Worm (Caenorhabditis elegans): ENCODE results near the gene F41C6.7.

The F41C6.7 gene

DNA sequence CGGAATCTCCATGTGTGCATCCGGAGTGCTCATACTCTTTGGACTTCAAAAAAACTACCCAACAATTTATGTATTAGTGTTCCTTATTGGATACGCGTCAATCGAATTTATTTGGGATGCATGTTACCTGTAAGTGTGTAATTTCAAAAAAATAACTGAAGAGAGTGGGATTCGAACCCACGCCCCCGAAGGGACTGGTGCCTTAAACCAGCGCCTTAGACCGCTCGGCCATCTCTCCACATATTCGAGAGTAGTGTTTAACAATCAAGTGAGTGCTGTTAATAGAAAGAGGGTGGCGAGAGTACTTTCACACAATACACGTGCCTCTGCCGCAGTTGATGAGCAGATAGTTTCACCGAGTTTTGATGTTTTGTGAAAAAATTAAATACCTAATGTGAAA lies 17.9 kb upstream of the F41C6.7 start (continued):
- peak; percentile 73 for TF ChIP-seq T26A8.4 (GFP tag; IDR thresholded peaks at IDR 0.05)
- TF ChIP-seq skn-1 (tag; optimal IDR thresholded peaks at IDR 0.05), result no peak
- TF ChIP-seq mep-1 (tag; optimal IDR thresholded peaks at IDR 0.05), result peak; percentile 69
- no peak for TF ChIP-seq egl-27 (tag; optimal IDR thresholded peaks at IDR 0.05)
- peak; percentile 59 for TF ChIP-seq hlh-11 (tag; optimal IDR thresholded peaks at IDR 0.05)
- TF ChIP-seq ZK546.5 (tag; optimal IDR thresholded peaks at IDR 0.05), result no peak
- no peak for TF ChIP-seq zip-11 (GFP tag; IDR thresholded peaks at IDR 0.05)
- TF ChIP-seq lin-1 (GFP tag; IDR thresholded peaks at IDR 0.05), result peak; percentile 66; the same call in 1 of the 2 replicates
- TF ChIP-seq gei-8 (GFP tag; optimal IDR thresholded peaks at IDR 0.05), result peak; percentile 63
- peak; percentile 61 for TF ChIP-seq aha-1 (tag)
- TF ChIP-seq mdl-1 (tag; optimal IDR thresholded peaks at IDR 0.05), result peak; percentile 29 to 92
- TF ChIP-seq dmd-9 (GFP tag; IDR thresholded peaks at IDR 0.05), result peak; percentile 74
- peak; percentile 82 for TF ChIP-seq mes-2 (tag; optimal IDR thresholded peaks at IDR 0.05; ENCODE audit: poor library complexity, severe bottlenecking)
- peak; percentile 46 for TF ChIP-seq nhr-48 (tag; optimal IDR thresholded peaks at IDR 0.05)
- TF ChIP-seq nhr-77 (tag; optimal IDR thresholded peaks at IDR 0.05), result no peak
- TF ChIP-seq lin-38 (GFP tag; IDR thresholded peaks at IDR 0.05), result no peak; the same call in 1 of the 2 replicates
- peak; percentile 73 for TF ChIP-seq hlh-30 (tag; optimal IDR thresholded peaks at IDR 0.05; ENCODE audit: insufficient read depth)
- TF ChIP-seq ztf-7 (tag; optimal IDR thresholded peaks at IDR 0.05), result peak; percentile 29
- peak; percentile 70 for TF ChIP-seq dmd-6 (GFP tag; IDR thresholded peaks at IDR 0.05)
- TF ChIP-seq madf-9 (GFP tag; conservative IDR thresholded peaks at IDR 0.05), result peak; percentile 80
- TF ChIP-seq Y75B8A.6 (GFP tag; IDR thresholded peaks at IDR 0.05), result 0 out of 2 replicates have a peak, but pooled peaks have one; percentile 62
- TF ChIP-seq saeg-2 (GFP tag; IDR thresholded peaks at IDR 0.05), result no peak
- peak; percentile 76 for TF ChIP-seq ZK337.2 (GFP tag; IDR thresholded peaks at IDR 0.05)
- peak; percentile 59 for TF ChIP-seq arid-1 (GFP tag; conservative IDR thresholded peaks at IDR 0.05)
- TF ChIP-seq hif-1 (tag; optimal IDR thresholded peaks at IDR 0.05), result peak in 1 of 2 experiments; percentile 36
- peak; percentile 70 for TF ChIP-seq mxl-3 (GFP tag; optimal IDR thresholded peaks at IDR 0.05)
- peak; percentile 83 for TF ChIP-seq snpc-1.2 (GFP tag; IDR thresholded peaks at IDR 0.05)
- TF ChIP-seq Y105C5A.15 (GFP tag; IDR thresholded peaks at IDR 0.05), result 0 out of 2 replicates have a peak, but pooled peaks have one; percentile 80
- no peak for TF ChIP-seq tag-97 (GFP tag; IDR thresholded peaks at IDR 0.05)
- peak; percentile 60 for TF ChIP-seq lir-3 (tag; optimal IDR thresholded peaks at IDR 0.05)
- TF ChIP-seq pha-4 (GFP tag; IDR thresholded peaks at IDR 0.05), result peak; percentile 80; the same call in 1 of the 2 replicates
- TF ChIP-seq pha-4 (tag; optimal IDR thresholded peaks at IDR 0.05), result no peak
- peak; percentile 49 to 79 for TF ChIP-seq daf-16 (GFP tag; optimal IDR thresholded peaks at IDR 0.05)
- peak; percentile 63 for TF ChIP-seq daf-16 (tag; optimal IDR thresholded peaks at IDR 0.05)
- TF ChIP-seq duxl-1 (tag; optimal IDR thresholded peaks at IDR 0.05; ENCODE audit: poor library complexity), result peak; percentile 80
- peak; percentile 87 for TF ChIP-seq F26F4.8 (GFP tag; conservative IDR thresholded peaks at IDR 0.05)
- peak; percentile 79 for TF ChIP-seq vab-7 (GFP tag; IDR thresholded peaks at IDR 0.05)
- TF ChIP-seq mxl-2 (GFP tag; conservative IDR thresholded peaks at IDR 0.05), result 0 out of 2 replicates have a peak, but pooled peaks have one; percentile 33
- peak in 1 of 2 experiments; percentile 42 for TF ChIP-seq lsy-2 (tag; optimal IDR thresholded peaks at IDR 0.05)

DNA sequence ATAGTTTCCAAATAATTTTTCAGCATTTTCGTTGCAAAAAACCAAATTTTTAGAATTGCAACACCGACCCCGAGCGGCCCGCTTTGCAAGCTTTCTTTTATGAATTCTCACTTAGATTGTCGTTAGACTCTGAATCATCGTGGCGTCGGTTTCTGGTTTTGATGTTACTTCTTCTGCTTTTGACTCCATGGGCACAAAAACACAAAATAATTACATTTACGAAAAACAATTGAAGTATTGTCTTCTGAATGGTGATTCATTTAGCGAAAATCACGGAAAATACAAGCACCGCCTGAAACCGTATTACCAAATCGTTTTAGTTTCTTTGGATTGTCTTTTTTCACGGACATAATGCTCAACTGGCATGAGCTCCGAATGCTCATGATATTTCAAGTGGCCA lies 16.0 kb upstream of the F41C6.7 start, which contains the start of gene pes-23:
TSS of gene pes-23 (plus strand) at position 301 of the 400 bp plus-strand sequence.
- no peak for TF ChIP-seq zip-11 (GFP tag; IDR thresholded peaks at IDR 0.05)
- TF ChIP-seq jun-1 (tag; optimal IDR thresholded peaks at IDR 0.05), result no peak
- TF ChIP-seq nhr-77 (tag; optimal IDR thresholded peaks at IDR 0.05), result no peak
- no peak for TF ChIP-seq snpc-4 (tag; optimal IDR thresholded peaks at IDR 0.05)
- no peak for TF ChIP-seq ceh-82 (tag; optimal IDR thresholded peaks at IDR 0.05)
- no peak for TF ChIP-seq lin-29 (GFP tag; IDR thresholded peaks at IDR 0.05)
- no peak for TF ChIP-seq lir-3 (tag; optimal IDR thresholded peaks at IDR 0.05)
- TF ChIP-seq nhr-11 (tag; optimal IDR thresholded peaks at IDR 0.05), result no peak
- no peak for TF ChIP-seq ceh-20 (GFP tag; IDR thresholded peaks at IDR 0.05)
- no peak for TF ChIP-seq ceh-44 (GFP tag; IDR thresholded peaks at IDR 0.05)
- TF ChIP-seq dmd-6 (GFP tag; IDR thresholded peaks at IDR 0.05), result no peak
- TF ChIP-seq daf-8 (GFP tag; IDR thresholded peaks at IDR 0.05), result no peak
- TF ChIP-seq mep-1 (tag; optimal IDR thresholded peaks at IDR 0.05), result no peak
- no peak for TF ChIP-seq set-16 (GFP tag; IDR thresholded peaks at IDR 0.05)
- no peak for TF ChIP-seq madf-9 (GFP tag; conservative IDR thresholded peaks at IDR 0.05)
- no peak for TF ChIP-seq daf-12 (tag; optimal IDR thresholded peaks at IDR 0.05)
- no peak for TF ChIP-seq mdt-29 (GFP tag; IDR thresholded peaks at IDR 0.05)

Data from whole organism, L4 larva.